Worm (Caenorhabditis elegans): ENCODE measurements around the gene snr-4.

- TF ChIP-seq nhr-71 (tag; optimal IDR thresholded peaks at IDR 0.05) (no peak), unc-62 (GFP tag; optimal IDR thresholded peaks at IDR 0.05) (no peak), ets-5 (GFP tag; IDR thresholded peaks at IDR 0.05) (no peak), C04F5.9 (tag; optimal IDR thresholded peaks at IDR 0.05) (no peak)
These were observed 23.5 kb upstream of the snr-4 start, which contains the start of gene cpr-9 for ce11 chrV:12002866-12003485.
